Fruit fly (Drosophila melanogaster) whole organism, embryonic: ENCODE data around the gene aop.
A peak's percentile ranks its signal among the peaks of the same experiment; 100 is the strongest.

ENCODE experiments used
- Atf-2 ChIP-seq: fragments of 200-800 bp; sonication (Bioruptor generic); optimal IDR thresholded peaks from 2 replicates; lab custom pipeline; 2016; ENCODE audit warnings: missing biosample characterization, missing genetic modification characterization
- Atf3 ChIP-seq: fragments of 200-800 bp; sonication (Bioruptor generic); optimal IDR thresholded peaks from 3 replicates; lab custom pipeline; 2016; ENCODE audit warnings: missing biosample characterization, missing genetic modification characterization
- B-H2 ChIP-seq: fragments of 200-800 bp; sonication (Bioruptor generic); optimal IDR thresholded peaks from 2 replicates; lab custom pipeline; 2018; ENCODE audit warnings: missing biosample characterization, mild to moderate bottlenecking, missing genetic modification characterization
- CG10147 ChIP-seq: fragments of 200-800 bp; sonication (Bioruptor generic); optimal IDR thresholded peaks from 2 replicates; lab custom pipeline; 2019; ENCODE audit warnings: missing biosample characterization, mild to moderate bottlenecking, missing genetic modification characterization, moderate library complexity
- CG10959 ChIP-seq: fragments of 200-800 bp; sonication (Bioruptor generic); IDR thresholded peaks from 2 replicates; pipeline ENCODE4 v1.3.6; 2022; ENCODE audit warnings: missing biosample characterization, missing genetic modification characterization
- CG11723 ChIP-seq: fragments of 200-800 bp; sonication (Bioruptor generic); optimal IDR thresholded peaks from 2 replicates; lab custom pipeline; 2017; ENCODE audit warnings: missing biosample characterization, mild to moderate bottlenecking, missing genetic modification characterization
- CG12236 ChIP-seq: fragments of 200-800 bp; sonication (Bioruptor generic); optimal IDR thresholded peaks from 2 replicates; lab custom pipeline; 2016; ENCODE audit warnings: missing biosample characterization, missing genetic modification characterization
- CG14441 ChIP-seq: fragments of 200-800 bp; sonication (Bioruptor generic); IDR thresholded peaks from 2 replicates; pipeline ENCODE4 v1.3.6; 2022; ENCODE audit warnings: missing biosample characterization, missing genetic modification characterization
- CG14965 ChIP-seq: fragments of 200-800 bp; sonication (Bioruptor generic); optimal IDR thresholded peaks from 2 replicates; lab custom pipeline; 2016; ENCODE audit warnings: missing biosample characterization, missing genetic modification characterization, borderline replicate concordance
- CG15601 ChIP-seq: fragments of 200-800 bp; sonication (Bioruptor generic); optimal IDR thresholded peaks from 3 replicates; lab custom pipeline; 2019; ENCODE audit warnings: missing biosample characterization, mild to moderate bottlenecking, missing genetic modification characterization, moderate library complexity
- CG16815 ChIP-seq: fragments of 200-800 bp; sonication (Bioruptor generic); optimal IDR thresholded peaks from 3 replicates; lab custom pipeline; 2017; ENCODE audit warnings: missing biosample characterization, mild to moderate bottlenecking, missing genetic modification characterization
- CG17186 ChIP-seq: fragments of 200-800 bp; sonication (Bioruptor generic); optimal IDR thresholded peaks from 3 replicates; lab custom pipeline; 2017; ENCODE audit warnings: missing biosample characterization, missing genetic modification reagents, missing genetic modification characterization
- CG2712 ChIP-seq: fragments of 200-800 bp; optimal IDR thresholded peaks from 3 replicates; lab custom pipeline; 2019; ENCODE audit warnings: missing biosample characterization, mild to moderate bottlenecking, missing genetic modification characterization, moderate library complexity
- CG30431 ChIP-seq: fragments of 200-800 bp; sonication (Bioruptor generic); optimal IDR thresholded peaks from 2 replicates; lab custom pipeline; 2017; ENCODE audit warnings: missing biosample characterization, missing genetic modification characterization
- CG31441 ChIP-seq: fragments of 200-800 bp; sonication (Bioruptor generic); IDR thresholded peaks from 2 replicates; pipeline ENCODE4 v1.3.6; 2022; ENCODE audit warnings: missing biosample characterization, missing genetic modification characterization
- CG6689 ChIP-seq: fragments of 200-800 bp; sonication (Bioruptor generic); IDR thresholded peaks from 2 replicates; pipeline ENCODE4 v1.3.6; 2022; ENCODE audit warnings: missing biosample characterization, missing genetic modification characterization
- CG7271 ChIP-seq: fragments of 200-800 bp; sonication (Bioruptor generic); optimal IDR thresholded peaks from 2 replicates; lab custom pipeline; 2018; ENCODE audit warnings: missing biosample characterization, mild to moderate bottlenecking, missing genetic modification characterization, moderate library complexity
- CG7839 ChIP-seq: fragments of 200-800 bp; sonication (Bioruptor generic); optimal IDR thresholded peaks from 3 replicates; lab custom pipeline; 2018; ENCODE audit warnings: missing biosample characterization, mild to moderate bottlenecking, missing genetic modification characterization, moderate library complexity
- CG8388 ChIP-seq: fragments of 200-800 bp; sonication (Bioruptor generic); optimal IDR thresholded peaks from 2 replicates; lab custom pipeline; 2019; ENCODE audit warnings: missing biosample characterization, mild to moderate bottlenecking, missing genetic modification characterization, moderate library complexity
- CG9609 ChIP-seq: fragments of 200-800 bp; sonication (Bioruptor generic); optimal IDR thresholded peaks from 3 replicates; lab custom pipeline; 2016; ENCODE audit warnings: missing biosample characterization, missing genetic modification characterization
- CG9727 ChIP-seq: fragments of 200-800 bp; sonication (Bioruptor generic); optimal IDR thresholded peaks from 3 replicates; lab custom pipeline; 2017; ENCODE audit warnings: missing biosample characterization, mild to moderate bottlenecking, missing genetic modification characterization
- D19A ChIP-seq: fragments of 200-800 bp; optimal IDR thresholded peaks from 3 replicates; lab custom pipeline; 2019; ENCODE audit warnings: missing biosample characterization, mild to moderate bottlenecking, missing genetic modification characterization, moderate library complexity
- Dbx ChIP-seq: fragments of 200-800 bp; sonication (Bioruptor generic); IDR thresholded peaks from 3 replicates; pipeline ENCODE4 v1.3.6; 2022; ENCODE audit warnings: missing biosample characterization, missing genetic modification characterization
- Dek ChIP-seq: fragments of 200-800 bp; sonication (Bioruptor generic); optimal IDR thresholded peaks from 3 replicates; lab custom pipeline; 2019; ENCODE audit warnings: missing biosample characterization, mild to moderate bottlenecking, missing genetic modification characterization, moderate library complexity
- E2f2 ChIP-seq: fragments of 200-800 bp; sonication (Bioruptor generic); IDR thresholded peaks from 2 replicates; pipeline ENCODE4 v1.3.6; 2022; ENCODE audit warnings: missing biosample characterization, missing genetic modification characterization
- Lim3 ChIP-seq: fragments of 200-800 bp; sonication (Bioruptor generic); IDR thresholded peaks from 2 replicates; pipeline ENCODE4 v1.3.6; 2022; ENCODE audit warnings: missing biosample characterization, missing genetic modification characterization
- Optix ChIP-seq: fragments of 200-800 bp; sonication (Bioruptor generic); IDR thresholded peaks from 3 replicates; pipeline ENCODE4 v1.3.6; 2022; ENCODE audit warnings: missing biosample characterization, missing genetic modification characterization
- Sry-δ ChIP-seq: fragments of 200-800 bp; sonication (Bioruptor generic); optimal IDR thresholded peaks from 2 replicates; lab custom pipeline; 2016; ENCODE audit warnings: missing biosample characterization, missing genetic modification characterization
- Taf1 ChIP-seq: fragments of 200-800 bp; sonication (Bioruptor generic); IDR thresholded peaks from 2 replicates; pipeline ENCODE4 v1.3.6; 2022; ENCODE audit warnings: missing biosample characterization, missing genetic modification characterization
- Trl ChIP-seq, 3 experiments: fragments of >200 bp in 2 of 3; fragments of 200-800 bp in 1 of 3; sonication (Bioruptor generic) in 1 of 3; optimal IDR thresholded peaks; 2 replicates in 1 of 3; 3 replicates in 2 of 3; lab custom pipeline; 2016 to 2017; ENCODE audit warnings: missing biosample characterization in 1 of 3, missing genetic modification characterization in 1 of 3
- az2 ChIP-seq: fragments of 200-800 bp; sonication (Bioruptor generic); optimal IDR thresholded peaks from 3 replicates; lab custom pipeline; 2016; ENCODE audit warnings: missing biosample characterization, missing genetic modification characterization
- crol ChIP-seq: fragments of 200-800 bp; sonication (Bioruptor generic); IDR thresholded peaks from 2 replicates; pipeline ENCODE4 v1.3.6; 2022; ENCODE audit warnings: missing biosample characterization, missing genetic modification characterization
- disco-r ChIP-seq: fragments of 200-800 bp; sonication (Bioruptor generic); optimal IDR thresholded peaks from 2 replicates; lab custom pipeline; 2016; ENCODE audit warnings: missing biosample characterization, missing genetic modification characterization
- fd102C ChIP-seq: fragments of 200-800 bp; sonication (Bioruptor generic); optimal IDR thresholded peaks from 2 replicates; lab custom pipeline; 2018; ENCODE audit warnings: missing biosample characterization, mild to moderate bottlenecking, missing genetic modification characterization, moderate library complexity
- gcm ChIP-seq: fragments of 200-800 bp; sonication (Bioruptor generic); optimal IDR thresholded peaks from 2 replicates; lab custom pipeline; 2019; ENCODE audit warnings: missing biosample characterization, mild to moderate bottlenecking, missing genetic modification characterization, moderate library complexity
- gcm2 ChIP-seq: fragments of 200-800 bp; sonication (Bioruptor generic); optimal IDR thresholded peaks from 2 replicates; lab custom pipeline; 2016; ENCODE audit warnings: missing biosample characterization, missing genetic modification characterization
- gt ChIP-seq: fragments of 200-800 bp; sonication (Bioruptor generic); IDR thresholded peaks from 2 replicates; pipeline ENCODE4 v1.3.6; 2022; ENCODE audit warnings: missing biosample characterization, missing genetic modification characterization
- insv ChIP-seq, 2 experiments: fragments of 200-800 bp; sonication (Bioruptor generic); optimal IDR thresholded peaks; 3 replicates each; lab custom pipeline; 2016 to 2018; ENCODE audit warnings: missing biosample characterization in 2 of 2, missing genetic modification characterization in 2 of 2
- luna ChIP-seq: fragments of 200-800 bp; sonication (Bioruptor generic); optimal IDR thresholded peaks from 2 replicates; lab custom pipeline; 2016; ENCODE audit warnings: missing biosample characterization, missing genetic modification characterization
- p53 ChIP-seq: fragments of 200-800 bp; sonication (Bioruptor generic); optimal IDR thresholded peaks from 2 replicates; lab custom pipeline; 2016; ENCODE audit warnings: missing biosample characterization, missing genetic modification characterization
- pan ChIP-seq, 4 experiments: fragments of >200 bp in 3 of 4; fragments of 200-800 bp in 1 of 4; sonication (Bioruptor generic) in 1 of 4; optimal IDR thresholded peaks in 3 of 4; IDR thresholded peaks in 1 of 4; 2 replicates each; pipeline versions ENCODE4 v1.3.6 to Lab custom; 2017 to 2022; ENCODE audit warnings: missing biosample characterization in 2 of 4, missing genetic modification characterization in 2 of 4, mixed read lengths in 1 of 4
- shn ChIP-seq: fragments of 200-800 bp; sonication (Bioruptor generic); optimal IDR thresholded peaks from 3 replicates; lab custom pipeline; 2016; ENCODE audit warnings: missing biosample characterization, missing genetic modification characterization
- ssp ChIP-seq: fragments of 200-800 bp; sonication (Bioruptor generic); IDR thresholded peaks from 2 replicates; pipeline ENCODE4 v1.3.6; 2022; ENCODE audit warnings: missing biosample characterization, missing genetic modification characterization
- tll ChIP-seq, 2 experiments: fragments of 200-800 bp in 1 of 2; fragments of >200 bp in 1 of 2; sonication (Bioruptor generic) in 1 of 2; optimal IDR thresholded peaks; 2 replicates each; lab custom pipeline; 2017 to 2019; ENCODE audit warnings: missing biosample characterization in 2 of 2, missing genetic modification characterization in 2 of 2, mild to moderate bottlenecking in 1 of 2, moderate library complexity in 1 of 2
- toy ChIP-seq: fragments of 200-800 bp; sonication (Bioruptor generic); IDR thresholded peaks from 2 replicates; pipeline ENCODE4 v1.3.6; 2022; ENCODE audit warnings: missing biosample characterization, missing genetic modification characterization
- trem ChIP-seq: fragments of 200-800 bp; optimal IDR thresholded peaks from 3 replicates; lab custom pipeline; 2019; ENCODE audit warnings: missing biosample characterization, mild to moderate bottlenecking, missing genetic modification characterization, moderate library complexity
- unpg ChIP-seq: fragments of 200-800 bp; sonication (Bioruptor generic); optimal IDR thresholded peaks from 3 replicates; lab custom pipeline; 2018; ENCODE audit warnings: missing biosample characterization, mild to moderate bottlenecking, missing genetic modification characterization, moderate library complexity
- vnd ChIP-seq: fragments of 200-800 bp; sonication (Bioruptor generic); IDR thresholded peaks from 3 replicates; pipeline ENCODE4 v1.3.6; 2022; ENCODE audit warnings: missing biosample characterization, missing genetic modification characterization; ENCODE audit not compliant: partially characterized antibody
- wek ChIP-seq: fragments of 200-800 bp; sonication (Bioruptor generic); optimal IDR thresholded peaks from 3 replicates; lab custom pipeline; 2018; ENCODE audit warnings: missing biosample characterization, mild to moderate bottlenecking, missing genetic modification characterization, moderate library complexity
- z ChIP-seq: fragments of 200-800 bp; sonication (Bioruptor generic); IDR thresholded peaks from 3 replicates; pipeline ENCODE4 v1.3.6; 2022; ENCODE audit warnings: missing biosample characterization, missing genetic modification characterization

The aop gene

dm6 chr2L:2147208-2147607 lies 31.3 kb downstream of the aop start, which contains the start of the genes CG11723 and Tbcd (continued):
- 0 out of 3 replicates have a peak, but pooled peaks have one; percentile 32 for TF ChIP-seq vnd (GFP tag; lab: Robert Waterston, UW)
- TF ChIP-seq Dek (tag; lab: Kevin White, UChicago): peak; percentile 82
- TF ChIP-seq CG11723 (GFP tag; lab: Kevin White, UChicago): no peak
- peak in 1 of 2 experiments; percentile 49 for TF ChIP-seq insv (GFP tag; optimal IDR thresholded peaks at IDR 0.05; lab: Kevin White, UChicago)
- TF ChIP-seq tll (GFP tag; optimal IDR thresholded peaks at IDR 0.05; lab: Kevin White, UChicago): peak in 1 of 2 experiments; percentile 20
- peak; percentile 64 for TF ChIP-seq p53 (GFP tag; lab: Kevin White, UChicago)
- TF ChIP-seq gcm: no peak
- no peak for TF ChIP-seq pan (optimal IDR thresholded peaks at IDR 0.05; lab: Kevin White, UChicago)
- peak in 1 of 2 experiments; percentile 95 for TF ChIP-seq pan (GFP tag; optimal IDR thresholded peaks at IDR 0.05 in 1 of 2, IDR thresholded peaks at IDR 0.05 in 1 of 2)
- TF ChIP-seq Lim3 (GFP tag; lab: Robert Waterston, UW): peak; percentile 41; the same call in 1 of the 2 replicates
- peak; percentile 56 for TF ChIP-seq CG7271 (tag; lab: Kevin White, UChicago)
- TF ChIP-seq z (GFP tag; lab: Robert Waterston, UW): peak; percentile 26; the same call in 1 of the 3 replicates
- peak; percentile 87 for TF ChIP-seq shn (GFP tag; lab: Kevin White, UChicago)
- TF ChIP-seq luna (GFP tag; lab: Kevin White, UChicago): peak; percentile 57
- TF ChIP-seq Trl (optimal IDR thresholded peaks at IDR 0.05; lab: Kevin White, UChicago): no peak
- peak; percentile 87 for TF ChIP-seq Trl (GFP tag; optimal IDR thresholded peaks at IDR 0.05; lab: Kevin White, UChicago)
- TF ChIP-seq CG16815: peak; percentile 78
- TF ChIP-seq ssp (GFP tag; lab: Robert Waterston, UW): peak; percentile 81
- TF ChIP-seq CG7839 (tag; lab: Kevin White, UChicago): no peak
- peak; percentile 77 for TF ChIP-seq CG10959 (GFP tag; lab: Robert Waterston, UW)
- TF ChIP-seq trem: peak; percentile 85
- peak; percentile 88 for TF ChIP-seq CG8388 (GFP tag; lab: Kevin White, UChicago)
- peak; percentile 64 for TF ChIP-seq wek (GFP tag; lab: Kevin White, UChicago)
- peak; percentile 75 for TF ChIP-seq E2f2 (GFP tag; lab: Robert Waterston, UW)
- TF ChIP-seq toy (GFP tag; lab: Robert Waterston, UW): peak; percentile 76; the same call in 1 of the 2 replicates
- TF ChIP-seq D19A (tag; lab: Kevin White, UChicago): no peak
- peak; percentile 79 for TF ChIP-seq disco-r (GFP tag; lab: Kevin White, UChicago)
- TF ChIP-seq Atf3: peak; percentile 83
- TF ChIP-seq CG12236: peak; percentile 69
- TF ChIP-seq Taf1 (GFP tag; lab: Robert Waterston, UW): peak; percentile 71
- TF ChIP-seq CG2712 (tag; lab: Kevin White, UChicago): peak; percentile 91
- peak; percentile 91 for TF ChIP-seq Optix (GFP tag; lab: Robert Waterston, UW)
- TF ChIP-seq az2 (GFP tag; lab: Kevin White, UChicago): peak; percentile 83
- TF ChIP-seq Atf-2 (GFP tag; lab: Kevin White, UChicago): peak; percentile 83
- TF ChIP-seq CG9609 (GFP tag; lab: Kevin White, UChicago): peak; percentile 89
- TF ChIP-seq fd102C (GFP tag; lab: Kevin White, UChicago): peak; percentile 29
- TF ChIP-seq crol (GFP tag; lab: Robert Waterston, UW): no peak
- TF ChIP-seq CG6689: peak; percentile 93
- TF ChIP-seq CG15601 (tag; lab: Kevin White, UChicago): no peak
- TF ChIP-seq B-H2 (GFP tag; lab: Kevin White, UChicago): no peak
- TF ChIP-seq Dbx: peak; percentile 87
- peak; percentile 75 for TF ChIP-seq gt (GFP tag; lab: Robert Waterston, UW)
- peak; percentile 95 for TF ChIP-seq CG14441
- peak; percentile 63 for TF ChIP-seq CG17186 (GFP tag; lab: Kevin White, UChicago)
- peak; percentile 85 for TF ChIP-seq CG9727 (GFP tag; lab: Kevin White, UChicago)
- TF ChIP-seq gcm2 (GFP tag; lab: Kevin White, UChicago): peak; percentile 73
- no peak for TF ChIP-seq CG10147 (GFP tag; lab: Kevin White, UChicago)
- peak; percentile 53 for TF ChIP-seq Sry-δ (GFP tag; lab: Kevin White, UChicago)
- TF ChIP-seq CG31441 (GFP tag; lab: Robert Waterston, UW): no peak
- TF ChIP-seq CG30431 (GFP tag; lab: Kevin White, UChicago): peak; percentile 82
- no peak for TF ChIP-seq CG14965 (GFP tag; lab: Kevin White, UChicago)
- peak; percentile 91 for TF ChIP-seq unpg (GFP tag; lab: Kevin White, UChicago)
